Worm (Caenorhabditis elegans): Measurements from ENCODE around the gene frh-1.
"Not testable (repeated sequence)": the region's sequence is repeated elsewhere in the genome, so short reads cannot be mapped to it uniquely, and the experiment has no call there.

- TF ChIP-seq ceh-82, mdl-1, nhr-23, crh-2, ztf-11, aly-2, gmeb-1, lin-39, unc-39, mab-5, lsy-2 (tag; optimal IDR thresholded peaks at IDR 0.05): not testable (repeated sequence)
Measured at ce11 chrII:5876511-5876910, 40.7 kb upstream of the frh-1 start, which contains the start of gene F55C12.2.
